Worm (Caenorhabditis elegans): ENCODE results near the gene C08F11.12.

DNA sequence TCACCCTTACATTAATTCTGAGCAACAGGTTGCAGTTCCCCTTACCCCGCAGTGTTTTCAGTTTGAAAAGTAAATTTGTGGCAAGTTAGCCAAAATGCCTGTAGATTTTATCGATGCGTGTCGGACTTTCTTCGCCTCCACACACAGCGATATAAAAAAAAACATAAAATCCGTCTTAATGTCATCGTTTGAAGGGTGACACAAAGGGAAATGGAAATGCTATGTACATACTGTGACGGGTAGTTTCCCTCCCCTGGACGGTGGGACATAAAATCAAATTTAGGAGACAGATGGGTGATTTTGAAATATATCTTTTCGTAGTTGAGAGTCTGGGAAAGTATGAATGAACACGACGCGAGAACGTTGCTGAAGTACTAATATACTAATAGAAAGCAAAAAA lies 41.2 kb upstream of the C08F11.12 start:
- TF ChIP-seq unc-3 (GFP tag; conservative IDR thresholded peaks at IDR 0.05) = no peak
- no peak for TF ChIP-seq unc-3 (tag; optimal IDR thresholded peaks at IDR 0.05)
- TF ChIP-seq nhr-11 (tag; optimal IDR thresholded peaks at IDR 0.05) = no peak
- no peak for TF ChIP-seq ama-1 (optimal IDR thresholded peaks at IDR 0.05)
- no peak for TF ChIP-seq ceh-19 (GFP tag; optimal IDR thresholded peaks at IDR 0.05)
- no peak for TF ChIP-seq ceh-22 (tag; optimal IDR thresholded peaks at IDR 0.05)
- TF ChIP-seq pha-4 (tag; optimal IDR thresholded peaks at IDR 0.05) = no peak
- TF ChIP-seq ceh-45 (GFP tag; IDR thresholded peaks at IDR 0.05) = no peak
- no peak for TF ChIP-seq unc-55 (GFP tag; optimal IDR thresholded peaks at IDR 0.05)
- TF ChIP-seq F13H6.1 (tag; optimal IDR thresholded peaks at IDR 0.05) = no peak
- TF ChIP-seq hlh-30 (tag; optimal IDR thresholded peaks at IDR 0.05; ENCODE audit: insufficient read depth) = no peak
